Fruit fly (Drosophila melanogaster): Measurements from ENCODE around the gene dmGlut.

dm6 chr2L:12066617-12067251 lies 39.5 kb downstream of the dmGlut start, which contains the start of gene firl:
- TF ChIP-seq CG9948 (tag; optimal IDR thresholded peaks at IDR 0.05) (no peak), CG10348 (GFP tag; IDR thresholded peaks at IDR 0.05) (no peak), D1 (tag; optimal IDR thresholded peaks at IDR 0.05) (no peak), CG13204 (GFP tag; optimal IDR thresholded peaks at IDR 0.05) (no peak), Ets98B (GFP tag; IDR thresholded peaks at IDR 0.05) (no peak), CG17806 (tag; optimal IDR thresholded peaks at IDR 0.05) (no peak), CG8301 (tag; optimal IDR thresholded peaks at IDR 0.05) (no peak), fd96Ca (GFP tag; IDR thresholded peaks at IDR 0.05) (no peak), CG15710 (tag; optimal IDR thresholded peaks at IDR 0.05) (no peak), Pif1B (GFP tag; optimal IDR thresholded peaks at IDR 0.05) (no peak), Pif1A (GFP tag; optimal IDR thresholded peaks at IDR 0.05) (no peak), CG4496 (GFP tag; IDR thresholded peaks at IDR 0.05) (no peak; the same call in 2 of the 3 replicates)

Measured in whole organism, pupa.